Worm (Caenorhabditis elegans) whole organism, L1 larva: ENCODE data around the gene fmo-3.

Experiments
- F16B12.6 ChIP-seq: fragments of 150-350 bp; optimal IDR thresholded peaks from 2 replicates; lab custom pipeline; 2014; ENCODE audit warnings: missing biosample characterization, missing genetic modification characterization
- alr-1 ChIP-seq: fragments of 200-800 bp; sonication (Bioruptor generic); optimal IDR thresholded peaks from 2 replicates; lab custom pipeline; 2018; ENCODE audit warnings: borderline replicate concordance, mild to moderate bottlenecking, missing genetic modification characterization, missing compliant biosample characterization
- ama-1 ChIP-seq: fragments of 150-350 bp; optimal IDR thresholded peaks from 2 replicates; lab custom pipeline; 2014
- blmp-1 ChIP-seq: fragments of 150-350 bp; optimal IDR thresholded peaks from 2 replicates; lab custom pipeline; 2014; ENCODE audit warnings: missing biosample characterization, missing genetic modification characterization
- ceh-63 ChIP-seq: fragments of 200-800 bp; sonication (Bioruptor generic); optimal IDR thresholded peaks from 2 replicates; lab custom pipeline; 2018; ENCODE audit warnings: mild to moderate bottlenecking, missing genetic modification characterization, missing compliant biosample characterization
- ceh-82 ChIP-seq, 3 experiments: fragments of 150-350 bp in 1 of 3; sonication (generic microtip) in 2 of 3; optimal IDR thresholded peaks; 2 replicates each; lab custom pipeline; 2014 to 2017; ENCODE audit warnings: missing biosample characterization in 3 of 3, missing genetic modification characterization in 3 of 3
- ceh-88 ChIP-seq: fragments of 200-800 bp; sonication (Bioruptor generic); IDR thresholded peaks from 2 replicates; pipeline ENCODE4 v1.3.6; 2022; ENCODE audit warnings: missing genetic modification characterization, missing compliant biosample characterization
- efl-1 ChIP-seq, 4 experiments: fragments of 150-350 bp; optimal IDR thresholded peaks in 3 of 4; peaks in 1 of 4; 1 replicate in 1 of 4; 2 replicates in 3 of 4; lab custom pipeline; 2014; ENCODE audit warnings: missing biosample characterization in 2 of 4, missing genetic modification characterization in 2 of 4, missing genetic modification reagents in 2 of 4
- egl-13 ChIP-seq: sonication (generic microtip); optimal IDR thresholded peaks from 2 replicates; lab custom pipeline; 2016; ENCODE audit warnings: missing genotype, missing genetic modification reagents, missing genetic modification characterization, missing compliant biosample characterization
- elt-2 ChIP-seq: sonication (generic microtip); optimal IDR thresholded peaks from 2 replicates; lab custom pipeline; 2016; ENCODE audit warnings: missing genetic modification characterization, mild to moderate bottlenecking, inconsistent platforms, missing compliant biosample characterization, missing genetic modification reagents
- elt-3 ChIP-seq, 6 experiments: fragments of 150-350 bp in 1 of 6; sonication (generic microtip); optimal IDR thresholded peaks; 2 replicates each; lab custom pipeline; 2017 to 2018; ENCODE audit warnings: missing biosample characterization in 6 of 6, missing genetic modification characterization in 6 of 6, inconsistent platforms in 1 of 6
- ets-5 ChIP-seq: fragments of 200-800 bp; sonication (Bioruptor generic); IDR thresholded peaks from 2 replicates; pipeline ENCODE4 v1.3.6; 2022; ENCODE audit warnings: missing genetic modification characterization, missing compliant biosample characterization
- fkh-10 ChIP-seq: sonication (generic microtip); optimal IDR thresholded peaks from 2 replicates; lab custom pipeline; 2017; ENCODE audit warnings: missing biosample characterization, missing genetic modification reagents, missing genetic modification characterization
- fkh-4 ChIP-seq: sonication (generic microtip); optimal IDR thresholded peaks from 2 replicates; lab custom pipeline; 2016; ENCODE audit warnings: missing compliant biosample characterization, missing genetic modification characterization, borderline replicate concordance
- fos-1 ChIP-seq: fragments of 150-350 bp; optimal IDR thresholded peaks from 2 replicates; lab custom pipeline; 2014; ENCODE audit warnings: missing biosample characterization, missing genetic modification characterization
- lin-14 ChIP-seq: fragments of 200-800 bp; sonication (Bioruptor generic); optimal IDR thresholded peaks from 2 replicates; lab custom pipeline; 2018; ENCODE audit warnings: mild to moderate bottlenecking, missing genetic modification characterization, moderate library complexity, missing compliant biosample characterization
- lir-3 ChIP-seq: sonication (generic microtip); optimal IDR thresholded peaks from 2 replicates; lab custom pipeline; 2016; ENCODE audit warnings: mild to moderate bottlenecking, missing genetic modification characterization, moderate library complexity, missing compliant biosample characterization; ENCODE audit not compliant: poor library complexity
- mab-9 ChIP-seq: fragments of 200-800 bp; sonication (Bioruptor generic); IDR thresholded peaks from 2 replicates; pipeline ENCODE4 v1.3.6; 2022; ENCODE audit warnings: missing genetic modification reagents, missing genetic modification characterization, missing compliant biosample characterization
- nhr-11 ChIP-seq: fragments of 150-350 bp; optimal IDR thresholded peaks from 2 replicates; lab custom pipeline; 2014; ENCODE audit warnings: missing biosample characterization, missing genetic modification characterization
- nhr-77 ChIP-seq: fragments of 150-350 bp; optimal IDR thresholded peaks from 2 replicates; lab custom pipeline; 2014; ENCODE audit warnings: missing biosample characterization, missing genetic modification characterization
- nhr-85 ChIP-seq: sonication (generic microtip); peaks from one replicate; lab custom pipeline; 2016; ENCODE audit warnings: missing genetic modification characterization, inconsistent platforms, missing compliant biosample characterization
- pax-3 ChIP-seq: fragments of 200-800 bp; sonication (Bioruptor generic); optimal IDR thresholded peaks from 2 replicates; lab custom pipeline; 2018; ENCODE audit warnings: mild to moderate bottlenecking, missing genetic modification characterization, moderate library complexity, missing compliant biosample characterization
- pqm-1 ChIP-seq: sonication (generic microtip); optimal IDR thresholded peaks from 3 replicates; lab custom pipeline; 2017; ENCODE audit warnings: missing biosample characterization, missing genetic modification characterization
- snu-23 ChIP-seq: sonication (generic microtip); optimal IDR thresholded peaks from 2 replicates; lab custom pipeline; 2016; ENCODE audit warnings: missing genetic modification characterization, missing compliant biosample characterization
- swsn-7 ChIP-seq: sonication (generic microtip); optimal IDR thresholded peaks from 2 replicates; lab custom pipeline; 2016; ENCODE audit warnings: missing genetic modification characterization, missing compliant biosample characterization
- tlp-1 ChIP-seq: fragments of 150-350 bp; optimal IDR thresholded peaks from 2 replicates; lab custom pipeline; 2014; ENCODE audit warnings: missing biosample characterization, missing genetic modification characterization
- unc-30 ChIP-seq: sonication (generic microtip); optimal IDR thresholded peaks from 2 replicates; lab custom pipeline; 2017; ENCODE audit warnings: missing biosample characterization, missing genetic modification characterization
- unc-86 ChIP-seq: sonication (generic microtip); optimal IDR thresholded peaks from 2 replicates; lab custom pipeline; 2016; ENCODE audit warnings: missing genetic modification characterization, missing compliant biosample characterization
- unc-98 ChIP-seq: fragments of 200-800 bp; sonication (Bioruptor generic); IDR thresholded peaks from 2 replicates; pipeline ENCODE4 v1.3.6; 2022; ENCODE audit warnings: missing genetic modification characterization, missing compliant biosample characterization
- zag-1 ChIP-seq: fragments of 150-350 bp; optimal IDR thresholded peaks from 2 replicates; lab custom pipeline; 2014; ENCODE audit warnings: missing biosample characterization, missing genetic modification characterization
- zip-4 ChIP-seq: fragments of 200-800 bp; sonication (Bioruptor generic); optimal IDR thresholded peaks from 2 replicates; lab custom pipeline; 2018; ENCODE audit warnings: mild to moderate bottlenecking, missing genetic modification characterization, moderate library complexity, missing compliant biosample characterization

The fmo-3 gene

DNA sequence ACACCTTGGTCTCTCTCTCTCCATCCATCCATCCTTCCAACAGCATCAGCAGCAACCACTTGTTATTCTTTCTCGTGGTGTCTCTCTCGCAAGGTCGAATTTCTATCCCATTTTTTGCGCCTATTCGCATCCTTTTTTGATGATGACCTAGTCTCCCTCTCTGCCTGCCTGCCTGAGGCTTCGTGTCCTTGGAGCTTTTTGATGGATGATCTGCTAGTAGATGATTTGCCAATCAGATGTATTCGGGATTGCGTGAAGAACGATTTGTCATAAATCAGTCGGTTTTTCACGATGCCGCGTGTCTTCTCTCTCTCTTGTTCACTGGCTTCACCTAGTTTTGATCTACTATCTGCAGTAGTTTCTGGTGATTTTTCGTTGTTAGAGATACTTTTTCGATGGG lies 33.2 kb upstream of the fmo-3 start:
- TF ChIP-seq elt-3 (tag; optimal IDR thresholded peaks at IDR 0.05; lab: Kevin White, UChicago): peak in 1 of 6 experiments; percentile 6
- TF ChIP-seq nhr-85 (tag; lab: Kevin White, UChicago): peak; percentile 79
- peak; percentile 58 for TF ChIP-seq blmp-1
- no peak for TF ChIP-seq mab-9
- TF ChIP-seq tlp-1 (tag; lab: Kevin White, UChicago): no peak
- peak; percentile 38 for TF ChIP-seq lin-14 (GFP tag; lab: Kevin White, UChicago)
- TF ChIP-seq, all 84 proteins: peak for 4

DNA sequence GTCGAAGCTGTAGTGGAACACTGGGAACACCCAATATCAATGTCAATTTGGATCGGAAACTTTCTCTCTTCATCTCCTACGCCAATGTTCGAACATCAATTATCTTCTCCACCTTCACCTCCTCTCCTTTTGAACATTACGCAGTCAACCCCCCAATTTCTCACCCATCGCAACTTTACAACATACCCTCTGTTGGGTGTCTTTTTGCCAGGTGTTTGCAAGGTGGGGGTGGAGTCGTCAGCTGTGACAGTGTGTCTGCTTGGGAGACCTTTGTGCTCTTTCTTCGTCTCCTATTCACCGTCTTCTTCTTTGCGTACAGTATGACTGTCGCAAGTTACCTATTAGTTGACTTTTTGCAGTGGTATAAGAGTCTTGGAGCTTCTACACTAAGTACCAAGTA lies 27.8 kb upstream of the fmo-3 start:
- peak; percentile 55 for TF ChIP-seq nhr-85 (tag; lab: Kevin White, UChicago)
- no peak for TF ChIP-seq alr-1 (tag; lab: Kevin White, UChicago)

DNA sequence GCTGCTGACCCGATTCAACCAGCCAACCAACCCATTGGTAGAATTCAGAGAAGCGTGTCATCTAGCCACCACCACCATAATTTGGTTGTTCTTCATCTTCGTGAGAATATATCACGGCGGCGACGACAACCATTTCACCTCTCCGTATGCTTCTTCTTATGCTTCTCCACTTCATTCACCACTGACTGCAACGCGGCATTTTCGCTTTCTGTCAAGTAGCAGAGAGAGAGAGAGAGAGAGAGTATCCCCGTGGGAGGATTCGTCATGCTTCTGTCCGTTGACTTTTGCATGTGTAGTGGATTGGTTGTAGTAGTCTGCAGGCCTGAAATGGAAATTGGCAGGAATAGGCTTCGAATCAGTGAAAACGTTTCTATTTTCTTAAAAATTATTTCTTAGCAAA lies 22.6 kb upstream of the fmo-3 start:
- no peak for TF ChIP-seq efl-1 (optimal IDR thresholded peaks at IDR 0.05; lab: Kevin White, UChicago)
- TF ChIP-seq efl-1 (GFP tag; optimal IDR thresholded peaks at IDR 0.05 in 1 of 2; lab: Kevin White, UChicago): peak in 1 of 2 experiments; percentile 60
- TF ChIP-seq nhr-11: no peak
- TF ChIP-seq fkh-4 (tag; lab: Kevin White, UChicago): no peak
- peak; percentile 83 for TF ChIP-seq blmp-1
- no peak for TF ChIP-seq zag-1 (tag; lab: Kevin White, UChicago)

ce11 chrIII:10678971-10679370 lies 15.5 kb upstream of the fmo-3 start, which contains the start of gene Y39A1A.16:
Y39A1A.16 (plus strand) TSS chrIII:10679271.
- TF ChIP-seq zag-1 (tag; lab: Kevin White, UChicago): no peak

- TF ChIP-seq ceh-82 (tag; optimal IDR thresholded peaks at IDR 0.05; lab: Kevin White, UChicago): no peak
- no peak for TF ChIP-seq nhr-11
- no peak for TF ChIP-seq snu-23 (GFP tag; lab: Kevin White, UChicago)
- TF ChIP-seq elt-3 (tag; optimal IDR thresholded peaks at IDR 0.05; lab: Kevin White, UChicago): no peak
- no peak for TF ChIP-seq swsn-7 (tag; lab: Kevin White, UChicago)
- no peak for TF ChIP-seq unc-98 (GFP tag; lab: Robert Waterston, UW)
Measured at ce11 chrIII:10689057-10689456, 5.4 kb upstream of the fmo-3 start, which contains the start of gene Y39A1A.31. Y39A1A.31 (minus strand) TSS chrIII:10689157.

DNA sequence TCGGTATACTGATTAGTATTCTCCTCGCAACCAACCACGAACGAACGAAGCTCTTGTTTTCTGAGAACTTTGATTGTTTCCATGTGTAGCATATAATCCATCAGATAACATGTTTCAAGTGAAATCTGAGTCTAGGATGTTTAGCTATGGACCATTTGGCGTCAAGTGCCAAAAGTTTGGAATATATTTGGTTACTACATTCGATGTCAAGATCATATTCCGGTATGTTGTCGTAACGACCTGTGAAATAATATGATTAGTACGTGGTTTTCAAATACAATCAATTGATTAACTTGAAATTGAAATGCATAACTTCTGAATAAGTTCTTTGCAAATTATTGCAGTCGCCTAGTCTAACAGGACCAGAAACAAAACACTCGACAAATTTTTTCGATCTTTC lies 3.5 kb upstream of the fmo-3 start, which contains the start of gene Y39A1A.17:
Y39A1A.17 (minus strand) TSS at position 101 of the 400 bp plus-strand sequence.
- no peak for TF ChIP-seq elt-2 (tag; lab: Kevin White, UChicago)
- no peak for TF ChIP-seq nhr-77 (tag; lab: Kevin White, UChicago)
- TF ChIP-seq egl-13 (tag; lab: Kevin White, UChicago): no peak
- no peak for TF ChIP-seq tlp-1 (tag; lab: Kevin White, UChicago)
- TF ChIP-seq ceh-88 (GFP tag; lab: Robert Waterston, UW): no peak
- TF ChIP-seq unc-98 (GFP tag; lab: Robert Waterston, UW): no peak
- TF ChIP-seq unc-86 (tag; lab: Kevin White, UChicago): no peak
- TF ChIP-seq zip-4 (GFP tag; lab: Kevin White, UChicago): no peak
- no peak for TF ChIP-seq pqm-1 (tag; lab: Kevin White, UChicago)
- TF ChIP-seq ama-1 (lab: Kevin White, UChicago): no peak
- TF ChIP-seq ets-5 (GFP tag; lab: Robert Waterston, UW): no peak
- no peak for TF ChIP-seq pax-3 (tag; lab: Kevin White, UChicago)
- no peak for TF ChIP-seq F16B12.6 (tag; lab: Kevin White, UChicago)
- TF ChIP-seq lir-3 (tag; lab: Kevin White, UChicago): no peak
- TF ChIP-seq unc-30 (tag; lab: Kevin White, UChicago): no peak
- no peak for TF ChIP-seq fkh-4 (tag; lab: Kevin White, UChicago)
- TF ChIP-seq fos-1: no peak
- TF ChIP-seq ceh-63 (GFP tag; lab: Kevin White, UChicago): no peak
- TF ChIP-seq fkh-10 (GFP tag; lab: Kevin White, UChicago): no peak
